Fruit fly (Drosophila melanogaster): ENCODE measurements around the gene Hex-A.

The Hex-A gene

DNA sequence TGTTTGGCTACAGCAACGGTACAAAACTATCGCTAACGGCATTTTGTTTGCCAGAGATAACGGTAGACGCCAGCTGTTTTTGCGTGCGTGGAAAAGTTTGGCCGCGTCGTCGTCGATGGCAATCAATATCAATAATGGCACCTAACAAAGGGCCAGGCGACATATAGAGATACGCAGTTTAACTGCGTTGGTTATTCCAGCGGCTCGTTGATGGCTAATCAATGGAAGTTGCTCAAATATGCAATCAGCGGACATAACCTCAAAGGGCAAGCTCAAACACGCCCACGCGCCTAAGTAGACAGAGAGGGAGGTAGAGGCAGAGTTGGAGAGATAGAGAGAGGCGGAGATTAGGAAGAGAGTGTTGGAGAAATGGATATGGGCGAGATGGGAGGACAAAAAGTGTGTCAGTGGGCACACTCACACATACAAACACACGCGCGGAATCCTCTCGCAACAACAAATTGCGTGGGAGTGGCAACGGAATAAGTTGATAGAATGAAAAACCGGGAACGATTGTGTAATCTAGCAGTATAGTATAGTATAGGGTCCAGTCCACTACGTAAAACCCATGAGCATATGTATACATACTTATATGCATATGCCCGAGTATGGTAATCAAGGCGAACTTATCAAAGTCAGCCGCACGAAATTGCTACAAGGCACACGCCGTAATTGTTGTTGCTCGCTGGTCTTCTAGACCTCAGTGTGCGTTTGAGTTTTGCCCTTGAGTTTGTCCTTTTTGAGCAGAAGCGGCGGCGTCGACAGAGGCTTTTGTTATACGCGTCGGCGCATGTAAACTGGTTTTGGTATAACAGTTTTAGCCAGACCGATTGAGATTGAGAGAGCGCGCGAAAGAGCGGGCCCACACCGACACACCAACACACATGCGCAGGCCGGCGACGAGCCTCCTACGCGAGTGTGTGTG lies 13.9 kb downstream of the Hex-A start:
- TF ChIP-seq Trl (optimal IDR thresholded peaks at IDR 0.05) (peak; percentile 42 to 64), Trl (GFP tag; optimal IDR thresholded peaks at IDR 0.05) (peak; percentile 15), CG10959 (GFP tag; IDR thresholded peaks at IDR 0.05) (no peak), CG13894 (tag; optimal IDR thresholded peaks at IDR 0.05) (peak; percentile 76), bigmax (GFP tag; optimal IDR thresholded peaks at IDR 0.05) (peak; percentile 96), CG32772 (GFP tag; IDR thresholded peaks at IDR 0.05) (no peak), CG18599 (GFP tag; optimal IDR thresholded peaks at IDR 0.05) (peak; percentile 39), grn (GFP tag; optimal IDR thresholded peaks at IDR 0.05) (peak; percentile 26), mirr (GFP tag; optimal IDR thresholded peaks at IDR 0.05) (peak; percentile 40), Bgb (GFP tag; IDR thresholded peaks at IDR 0.05; ENCODE audit: partially characterized antibody) (0 out of 2 replicates have a peak, but pooled peaks have one; percentile 8), stc (GFP tag; IDR thresholded peaks at IDR 0.05) (no peak), Vsx1 (GFP tag; optimal IDR thresholded peaks at IDR 0.05) (peak; percentile 69), CG4282 (GFP tag; optimal IDR thresholded peaks at IDR 0.05) (no peak), sr (GFP tag; IDR thresholded peaks at IDR 0.05) (peak; percentile 75), Med (GFP tag) (peak; percentile 73), Awh (GFP tag; IDR thresholded peaks at IDR 0.05) (peak; percentile 52), crol (GFP tag; IDR thresholded peaks at IDR 0.05) (peak; percentile 63), CG11504 (tag; optimal IDR thresholded peaks at IDR 0.05) (peak; percentile 32), GATAe (GFP tag; conservative IDR thresholded peaks at IDR 0.05) (0 out of 2 replicates have a peak, but pooled peaks have one; percentile 16), hth (optimal IDR thresholded peaks at IDR 0.05) (no peak), al (GFP tag; IDR thresholded peaks at IDR 0.05) (no peak), sug (tag; optimal IDR thresholded peaks at IDR 0.05) (peak; percentile 67), croc (GFP tag; conservative IDR thresholded peaks at IDR 0.05) (no peak), odd (GFP tag; optimal IDR thresholded peaks at IDR 0.05) (no peak), sens (GFP tag) (peak; percentile 73), chm (GFP tag; IDR thresholded peaks at IDR 0.05) (no peak), onecut (GFP tag; IDR thresholded peaks at IDR 0.05) (peak; percentile 45), Lpt (GFP tag; optimal IDR thresholded peaks at IDR 0.05) (no peak), Adf1 (GFP tag; IDR thresholded peaks at IDR 0.05) (peak; percentile 78; the same call in 1 of the 2 replicates), inv (GFP tag; IDR thresholded peaks at IDR 0.05; ENCODE audit: partially characterized antibody) (no peak), lab (GFP tag; optimal IDR thresholded peaks at IDR 0.05) (peak; percentile 18), exex (tag; optimal IDR thresholded peaks at IDR 0.05) (peak; percentile 63), Hmr (GFP tag; optimal IDR thresholded peaks at IDR 0.05) (peak; percentile 12), ERR (GFP tag; optimal IDR thresholded peaks at IDR 0.05) (peak; percentile 25), CG15479 (GFP tag; optimal IDR thresholded peaks at IDR 0.05) (peak; percentile 70), CG11456 (GFP tag; IDR thresholded peaks at IDR 0.05) (no peak), CG13287 (GFP tag; IDR thresholded peaks at IDR 0.05; ENCODE audit: partially characterized antibody) (peak; percentile 24; the same call in 1 of the 2 replicates), p53 (GFP tag; optimal IDR thresholded peaks at IDR 0.05) (peak; percentile 44), gro (GFP tag; optimal IDR thresholded peaks at IDR 0.05) (peak; percentile 3), Pdp1 (GFP tag; optimal IDR thresholded peaks at IDR 0.05) (peak in 1 of 2 experiments; percentile 81), CG34376 (GFP tag; optimal IDR thresholded peaks at IDR 0.05) (peak; percentile 17), klu (GFP tag; IDR thresholded peaks at IDR 0.05) (0 out of 2 replicates have a peak, but pooled peaks have one; percentile 39), z (GFP tag; IDR thresholded peaks at IDR 0.05) (peak; percentile 47; the same call in 1 of the 3 replicates), ci (GFP tag; IDR thresholded peaks at IDR 0.05) (0 out of 3 replicates have a peak, but pooled peaks have one; percentile 20), chinmo (GFP tag; IDR thresholded peaks at IDR 0.05; ENCODE audit: partially characterized antibody) (0 out of 4 replicates have a peak, but pooled peaks have one; percentile 53), abd-A (tag; optimal IDR thresholded peaks at IDR 0.05) (peak; percentile 75), Atf6 (GFP tag; IDR thresholded peaks at IDR 0.05) (0 out of 2 replicates have a peak, but pooled peaks have one; percentile 9), CG10543 (GFP tag; optimal IDR thresholded peaks at IDR 0.05) (peak; percentile 14)

Measured in whole organism, embryonic.